Worm (Caenorhabditis elegans): Measurements from ENCODE around the gene cdd-1.

DNA sequence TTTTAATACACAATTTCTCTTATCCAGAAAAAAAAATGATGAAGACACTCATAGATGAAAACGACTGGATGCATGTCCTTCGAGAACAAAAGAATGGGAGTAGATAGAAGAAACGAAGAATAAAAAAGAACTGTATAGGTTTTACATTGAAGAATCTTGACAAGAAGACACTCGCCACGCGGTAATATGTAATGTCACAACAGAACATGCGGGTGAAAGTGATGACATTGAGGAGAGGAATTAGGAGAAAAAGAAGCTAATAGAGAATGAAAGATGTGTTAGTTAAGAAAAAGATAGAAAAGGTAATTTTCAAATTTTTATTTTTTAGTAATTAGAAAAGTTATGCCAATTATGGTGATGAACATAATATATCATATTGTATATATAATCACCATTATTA, 44.5 kb upstream of the cdd-1 start:
- no peak for TF ChIP-seq aptf-2 (GFP tag; conservative IDR thresholded peaks at IDR 0.05)
- TF ChIP-seq Y56A3A.18 (GFP tag; IDR thresholded peaks at IDR 0.05): no peak
- no peak for TF ChIP-seq Y79H2A.3 (GFP tag; conservative IDR thresholded peaks at IDR 0.05)
- no peak for TF ChIP-seq tlf-1 (GFP tag; optimal IDR thresholded peaks at IDR 0.05)
- no peak for TF ChIP-seq D2030.7 (GFP tag; IDR thresholded peaks at IDR 0.05)
- no peak for TF ChIP-seq lin-40 (tag; optimal IDR thresholded peaks at IDR 0.05)
- no peak for TF ChIP-seq F22D6.2 (tag; optimal IDR thresholded peaks at IDR 0.05)
- no peak for TF ChIP-seq bed-2 (GFP tag; IDR thresholded peaks at IDR 0.05)
- no peak for TF ChIP-seq hlh-12 (tag; optimal IDR thresholded peaks at IDR 0.05)

Data from whole organism, young adult.